Fruit fly (Drosophila melanogaster): ENCODE measurements around the gene CG8010.

CG8010 gene

DNA sequence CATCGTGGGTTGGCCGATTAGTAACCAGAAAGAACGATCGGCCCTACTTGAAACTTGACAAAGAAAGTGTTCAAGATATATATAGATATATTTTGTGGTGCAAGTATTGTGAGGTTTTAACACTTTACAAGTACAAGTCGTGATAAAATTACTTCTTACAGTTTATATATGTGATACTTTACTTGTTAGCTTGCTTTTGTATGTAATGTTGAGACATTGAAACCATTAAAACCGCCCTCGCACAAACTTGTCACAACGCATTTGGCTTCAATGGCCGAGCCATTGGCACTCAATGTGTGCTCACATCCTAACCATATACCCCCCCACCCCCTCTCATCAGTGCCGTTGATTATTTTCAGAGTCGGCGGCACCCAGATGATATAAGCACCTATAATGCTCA lies 26.3 kb upstream of the CG8010 start (continued):
- TF ChIP-seq gem (tag; optimal IDR thresholded peaks at IDR 0.05) (no peak), CG3163 (GFP tag; optimal IDR thresholded peaks at IDR 0.05) (no peak), vvl (GFP tag; IDR thresholded peaks at IDR 0.05) (no peak)

DNA sequence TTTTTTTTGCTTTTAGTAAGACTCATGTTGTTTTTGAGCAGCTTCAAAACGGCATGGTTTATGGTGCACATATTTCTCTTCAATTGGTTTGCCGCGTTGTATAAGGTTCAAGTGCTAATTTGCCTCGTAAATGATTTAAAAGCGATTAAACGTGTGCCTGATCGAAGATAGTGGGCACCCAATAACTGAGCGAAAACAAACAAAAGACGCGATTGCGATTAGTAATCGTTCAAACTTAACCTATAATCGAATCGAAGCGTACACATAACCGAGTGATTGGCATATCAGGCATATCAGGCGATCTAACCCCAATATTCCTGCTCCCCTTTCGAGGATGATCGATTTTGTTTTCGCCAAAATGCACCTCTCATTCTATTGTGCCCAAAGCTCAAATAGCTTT lies 25.3 kb upstream of the CG8010 start:
- TF ChIP-seq dpn (GFP tag; optimal IDR thresholded peaks at IDR 0.05) (no peak), CG34376 (GFP tag; optimal IDR thresholded peaks at IDR 0.05) (peak; percentile 22), Lhr (GFP tag; optimal IDR thresholded peaks at IDR 0.05) (no peak), tx (GFP tag; optimal IDR thresholded peaks at IDR 0.05) (no peak), Ets65A (GFP tag) (peak; percentile 1), slou (GFP tag; optimal IDR thresholded peaks at IDR 0.05) (no peak), bigmax (GFP tag; optimal IDR thresholded peaks at IDR 0.05) (peak; percentile 78), Usf (GFP tag; optimal IDR thresholded peaks at IDR 0.05) (no peak), jigr1 (GFP tag; IDR thresholded peaks at IDR 0.05) (no peak), CG6813 (GFP tag; optimal IDR thresholded peaks at IDR 0.05) (no peak), exex (tag; optimal IDR thresholded peaks at IDR 0.05) (peak; percentile 98), Dbx (GFP tag; IDR thresholded peaks at IDR 0.05) (no peak), yki (optimal IDR thresholded peaks at IDR 0.05) (no peak), CG4360 (GFP tag; IDR thresholded peaks at IDR 0.05) (no peak), CG13624 (GFP tag; optimal IDR thresholded peaks at IDR 0.05) (no peak), CG2129 (GFP tag; IDR thresholded peaks at IDR 0.05; ENCODE audit: partially characterized antibody) (no peak), jumu (GFP tag; optimal IDR thresholded peaks at IDR 0.05) (no peak), CG12071 (GFP tag; optimal IDR thresholded peaks at IDR 0.05) (no peak), CG31388 (GFP tag; optimal IDR thresholded peaks at IDR 0.05) (no peak), NC2α (GFP tag; optimal IDR thresholded peaks at IDR 0.05) (no peak), insv (GFP tag; optimal IDR thresholded peaks at IDR 0.05) (no peak), psq (GFP tag; optimal IDR thresholded peaks at IDR 0.05) (no peak), CG2889 (GFP tag; IDR thresholded peaks at IDR 0.05) (no peak), CG15269 (tag; optimal IDR thresholded peaks at IDR 0.05) (no peak), Doc2 (GFP tag; IDR thresholded peaks at IDR 0.05) (no peak), CG11723 (GFP tag; optimal IDR thresholded peaks at IDR 0.05) (no peak), CG4854 (GFP tag; optimal IDR thresholded peaks at IDR 0.05) (no peak), Vsx1 (GFP tag; optimal IDR thresholded peaks at IDR 0.05) (peak; percentile 70), br (optimal IDR thresholded peaks at IDR 0.05) (no peak), ara (GFP tag; IDR thresholded peaks at IDR 0.05) (no peak), crc (GFP tag; optimal IDR thresholded peaks at IDR 0.05) (no peak), fd64A (GFP tag; optimal IDR thresholded peaks at IDR 0.05) (no peak), grn (GFP tag; optimal IDR thresholded peaks at IDR 0.05) (peak; percentile 89), Pdp1 (GFP tag; optimal IDR thresholded peaks at IDR 0.05) (peak in 1 of 2 experiments; percentile 64), Mad (GFP tag; optimal IDR thresholded peaks at IDR 0.05) (no peak), Trl (optimal IDR thresholded peaks at IDR 0.05) (no peak), Trl (GFP tag; optimal IDR thresholded peaks at IDR 0.05) (no peak), emc (GFP tag; optimal IDR thresholded peaks at IDR 0.05) (no peak), MESR4 (GFP tag; optimal IDR thresholded peaks at IDR 0.05) (no peak), sug (tag; optimal IDR thresholded peaks at IDR 0.05) (peak; percentile 75), knrl (GFP tag; IDR thresholded peaks at IDR 0.05; ENCODE audit: partially characterized antibody) (no peak), CG17829 (tag; optimal IDR thresholded peaks at IDR 0.05) (no peak), dan (GFP tag; IDR thresholded peaks at IDR 0.05) (no peak), Dek (tag; optimal IDR thresholded peaks at IDR 0.05) (no peak), CG17361 (GFP tag; IDR thresholded peaks at IDR 0.05) (no peak), CG30403 (GFP tag; optimal IDR thresholded peaks at IDR 0.05) (no peak), CG5245 (GFP tag; optimal IDR thresholded peaks at IDR 0.05) (no peak)
